Worm (Caenorhabditis elegans) whole organism, L3 larva: ENCODE results near the gene T28A11.16.

Source experiments
- R02D3.7 ChIP-seq: fragments of 150-350 bp; optimal IDR thresholded peaks from 2 replicates; lab custom pipeline; 2014; ENCODE audit warnings: missing biosample characterization, missing genetic modification characterization
- ZK546.5 ChIP-seq: sonication (generic microtip); optimal IDR thresholded peaks from 2 replicates; lab custom pipeline; 2017; ENCODE audit warnings: missing biosample characterization, missing genetic modification characterization
- aly-2 ChIP-seq: fragments of 150-350 bp; optimal IDR thresholded peaks from 2 replicates; lab custom pipeline; 2014; ENCODE audit warnings: missing biosample characterization, missing genetic modification characterization
- ceh-16 ChIP-seq: sonication (generic microtip); optimal IDR thresholded peaks from 2 replicates; lab custom pipeline; 2017; ENCODE audit warnings: missing biosample characterization, missing genetic modification characterization
- ceh-28 ChIP-seq: fragments of 150-350 bp; optimal IDR thresholded peaks from 2 replicates; lab custom pipeline; 2014; ENCODE audit warnings: missing biosample characterization, missing genetic modification reagents, missing genetic modification characterization
- ceh-82 ChIP-seq: fragments of 150-350 bp; optimal IDR thresholded peaks from 2 replicates; lab custom pipeline; 2014; ENCODE audit warnings: missing biosample characterization, missing genetic modification characterization
- ceh-9 ChIP-seq: sonication (generic microtip); optimal IDR thresholded peaks from 2 replicates; lab custom pipeline; 2018; ENCODE audit warnings: missing biosample characterization, missing genetic modification characterization
- daf-12 ChIP-seq: fragments of 150-350 bp; optimal IDR thresholded peaks from 2 replicates; lab custom pipeline; 2014; ENCODE audit warnings: missing biosample characterization, missing genetic modification reagents, missing genetic modification characterization
- egl-27 ChIP-seq: sonication (generic microtip); optimal IDR thresholded peaks from 4 replicates; lab custom pipeline; 2017; ENCODE audit warnings: missing biosample characterization, missing genetic modification reagents, missing genetic modification characterization
- elt-1 ChIP-seq: fragments of 150-350 bp; optimal IDR thresholded peaks from 2 replicates; lab custom pipeline; 2014; ENCODE audit warnings: missing biosample characterization, missing genetic modification characterization
- elt-3 ChIP-seq, 3 experiments: fragments of 150-350 bp in 1 of 3; sonication (generic microtip) in 2 of 3; optimal IDR thresholded peaks; 2 replicates in 2 of 3; 4 replicates in 1 of 3; lab custom pipeline; 2014 to 2017; ENCODE audit warnings: missing biosample characterization in 3 of 3, missing genetic modification characterization in 3 of 3
- eor-1 ChIP-seq, 2 experiments: fragments of 150-350 bp; optimal IDR thresholded peaks; 2 replicates each; lab custom pipeline; 2014 to 2018; ENCODE audit warnings: missing biosample characterization in 2 of 2, missing genetic modification characterization in 2 of 2
- fkh-10 ChIP-seq: sonication (generic microtip); optimal IDR thresholded peaks from 2 replicates; lab custom pipeline; 2017; ENCODE audit warnings: missing biosample characterization, missing genetic modification reagents, missing genetic modification characterization
- fkh-2 ChIP-seq: fragments of 150-350 bp; optimal IDR thresholded peaks from 2 replicates; lab custom pipeline; 2014; ENCODE audit warnings: missing biosample characterization, missing genetic modification reagents, missing genetic modification characterization
- fos-1 ChIP-seq: fragments of 150-350 bp; optimal IDR thresholded peaks from 2 replicates; lab custom pipeline; 2014; ENCODE audit warnings: missing biosample characterization, missing genetic modification characterization
- hmg-11 ChIP-seq: sonication (generic microtip); optimal IDR thresholded peaks from 2 replicates; lab custom pipeline; 2016; ENCODE audit warnings: missing genetic modification characterization, missing compliant biosample characterization
- jun-1 ChIP-seq: fragments of 150-350 bp; optimal IDR thresholded peaks from 2 replicates; lab custom pipeline; 2014; ENCODE audit warnings: missing biosample characterization, missing genetic modification reagents, missing genetic modification characterization
- lin-15B ChIP-seq: fragments of 150-350 bp; optimal IDR thresholded peaks from 2 replicates; lab custom pipeline; 2014; ENCODE audit warnings: missing biosample characterization, missing genetic modification characterization
- lin-39 ChIP-seq: fragments of 150-350 bp; optimal IDR thresholded peaks from 2 replicates; lab custom pipeline; 2018; ENCODE audit warnings: missing biosample characterization, missing genetic modification reagents, missing genetic modification characterization
- mdl-1 ChIP-seq: fragments of 150-350 bp; optimal IDR thresholded peaks from 2 replicates; lab custom pipeline; 2014; ENCODE audit warnings: missing biosample characterization, missing genetic modification characterization
- mml-1 ChIP-seq: fragments of 150-350 bp; sonication (generic microtip); optimal IDR thresholded peaks from 3 replicates; lab custom pipeline; 2014; ENCODE audit warnings: missing biosample characterization, missing genetic modification characterization
- nfya-1 ChIP-seq: sonication (generic microtip); optimal IDR thresholded peaks from 2 replicates; lab custom pipeline; 2017; ENCODE audit warnings: missing genetic modification characterization, mild to moderate bottlenecking, missing compliant biosample characterization, antibody characterized with exemption, moderate library complexity; ENCODE audit not compliant: insufficient read depth
- nhr-11 ChIP-seq: fragments of 150-350 bp; optimal IDR thresholded peaks from 2 replicates; lab custom pipeline; 2014; ENCODE audit warnings: missing biosample characterization, missing genetic modification characterization
- nhr-12 ChIP-seq: fragments of 150-350 bp; optimal IDR thresholded peaks from 2 replicates; lab custom pipeline; 2014; ENCODE audit warnings: missing biosample characterization, missing genetic modification characterization
- nhr-23 ChIP-seq: fragments of 150-350 bp; optimal IDR thresholded peaks from 2 replicates; lab custom pipeline; 2014; ENCODE audit warnings: missing biosample characterization, missing genetic modification reagents, missing genetic modification characterization
- nhr-237 ChIP-seq: fragments of 150-350 bp; optimal IDR thresholded peaks from 2 replicates; lab custom pipeline; 2014; ENCODE audit warnings: missing biosample characterization, missing genetic modification characterization
- nhr-25 ChIP-seq: sonication (generic microtip); optimal IDR thresholded peaks from 2 replicates; lab custom pipeline; 2017; ENCODE audit warnings: missing biosample characterization, missing genetic modification characterization
- nhr-43 ChIP-seq: sonication (generic microtip); optimal IDR thresholded peaks from 2 replicates; lab custom pipeline; 2016; ENCODE audit warnings: mild to moderate bottlenecking, missing genetic modification characterization, missing compliant biosample characterization; ENCODE audit not compliant: poor library complexity, severe bottlenecking
- nhr-67 ChIP-seq: fragments of 150-350 bp; optimal IDR thresholded peaks from 2 replicates; lab custom pipeline; 2014; ENCODE audit warnings: missing biosample characterization, missing genetic modification characterization
- pha-4 ChIP-seq: fragments of 150-350 bp; optimal IDR thresholded peaks from 2 replicates; lab custom pipeline; 2014; ENCODE audit warnings: missing biosample characterization, missing genetic modification reagents, missing genetic modification characterization
- pqm-1 ChIP-seq: fragments of 150-350 bp; optimal IDR thresholded peaks from 2 replicates; lab custom pipeline; 2017; ENCODE audit warnings: missing biosample characterization, missing genetic modification characterization, inconsistent platforms
- sea-2 ChIP-seq: fragments of 150-350 bp; sonication (generic microtip); optimal IDR thresholded peaks from 4 replicates; lab custom pipeline; 2014; ENCODE audit warnings: missing biosample characterization, missing genetic modification reagents, missing genetic modification characterization
- skn-1 ChIP-seq: fragments of 150-350 bp; optimal IDR thresholded peaks from 2 replicates; lab custom pipeline; 2014; ENCODE audit warnings: missing biosample characterization, missing genetic modification characterization
- snpc-4 ChIP-seq: fragments of 150-350 bp; optimal IDR thresholded peaks from 2 replicates; lab custom pipeline; 2014; ENCODE audit warnings: missing biosample characterization, missing genetic modification characterization
- tbx-2 ChIP-seq: sonication (generic microtip); optimal IDR thresholded peaks from 2 replicates; lab custom pipeline; 2016; ENCODE audit warnings: mild to moderate bottlenecking, missing genetic modification characterization, missing compliant biosample characterization
- unc-39 ChIP-seq: sonication (generic microtip); optimal IDR thresholded peaks from 4 replicates; lab custom pipeline; 2017; ENCODE audit warnings: missing biosample characterization, missing genetic modification characterization
- unc-62 ChIP-seq: fragments of 150-350 bp; sonication (generic microtip); optimal IDR thresholded peaks from 4 replicates; lab custom pipeline; 2014; ENCODE audit warnings: missing biosample characterization, missing genetic modification reagents, missing genetic modification characterization
- zag-1 ChIP-seq: fragments of 150-350 bp; optimal IDR thresholded peaks from 2 replicates; lab custom pipeline; 2014; ENCODE audit warnings: missing biosample characterization, missing genetic modification characterization
- ztf-11 ChIP-seq: fragments of 150-350 bp; optimal IDR thresholded peaks from 2 replicates; lab custom pipeline; 2014; ENCODE audit warnings: missing biosample characterization, missing genetic modification characterization
- ztf-4 ChIP-seq: fragments of 150-350 bp; optimal IDR thresholded peaks from 2 replicates; lab custom pipeline; 2014; ENCODE audit warnings: missing biosample characterization, missing genetic modification characterization

The T28A11.16 gene

DNA sequence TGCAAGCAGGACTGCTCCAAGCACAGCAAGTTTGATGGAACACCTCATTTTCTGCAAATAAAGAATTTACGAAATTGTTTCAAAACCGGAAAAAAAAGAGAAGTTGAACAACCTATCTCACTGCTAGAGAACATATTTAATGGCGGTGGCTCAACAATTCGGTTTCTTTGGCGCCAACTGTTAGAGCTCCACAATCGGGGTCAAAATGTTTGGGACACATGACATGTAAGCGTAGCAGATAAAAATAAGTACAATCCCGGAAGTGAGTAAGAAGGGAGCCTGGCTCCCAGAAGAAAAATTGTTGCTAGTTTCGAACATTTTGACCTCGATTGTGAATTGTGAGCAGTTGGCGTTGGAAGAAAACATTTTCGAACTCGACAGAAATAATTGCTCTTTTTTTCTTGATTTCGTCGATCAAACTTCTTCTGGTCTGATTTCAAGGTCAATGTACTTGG, at the start of gene T28A11.16:
TSS of gene T28A11.16 (minus strand) at position 51 of the 455 bp plus-strand sequence.
- TF ChIP-seq unc-62 (GFP tag; lab: Kevin White, UChicago) (no peak), skn-1 (tag; lab: Kevin White, UChicago) (no peak), egl-27 (tag; lab: Kevin White, UChicago) (no peak), fkh-10 (no peak), nfya-1 (tag; lab: Kevin White, UChicago) (no peak)

DNA sequence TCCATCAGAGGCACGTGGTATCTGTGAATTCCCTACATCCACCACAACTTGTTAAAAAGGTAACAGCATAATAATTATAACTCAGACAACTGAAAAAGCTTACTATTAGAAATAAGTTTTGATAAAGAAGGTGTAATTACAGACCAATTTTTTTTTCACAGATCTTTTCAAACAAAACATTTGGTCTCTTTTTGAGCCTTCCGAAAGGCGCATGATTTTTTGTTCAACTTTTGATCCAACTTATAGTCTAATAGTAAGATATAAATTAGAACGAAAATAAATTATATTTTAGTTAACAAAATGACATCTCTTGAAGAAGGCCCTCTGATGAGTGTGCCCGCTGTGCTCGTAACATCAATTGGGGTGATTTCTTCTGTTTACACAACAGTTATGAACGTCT, 49.2 kb upstream of the T28A11.16 start, which contains the start of gene srbc-3:
TSS of gene srbc-3 (plus strand) at position 301 of the 400 bp plus-strand sequence.
- TF ChIP-seq hmg-11 (no peak), fkh-10 (no peak), ZK546.5 (tag; lab: Kevin White, UChicago) (no peak)

DNA sequence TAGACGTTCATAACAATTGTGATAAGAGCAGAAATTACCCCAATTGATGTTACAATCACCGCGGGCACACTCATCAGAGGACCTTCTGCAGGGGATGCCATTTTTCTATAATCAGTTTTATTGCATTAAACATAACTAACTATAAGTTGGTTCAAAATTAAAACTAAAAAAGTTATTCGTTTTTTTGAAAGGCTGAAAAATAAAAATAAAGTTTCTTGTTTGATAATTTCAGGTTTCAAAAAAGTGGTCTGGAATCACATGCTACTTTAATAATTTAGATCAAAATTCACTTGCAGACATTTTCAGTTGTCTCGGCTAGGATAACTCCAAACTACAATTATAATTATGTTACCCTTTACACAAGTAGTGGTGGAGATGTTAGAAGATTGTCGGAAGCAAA, 42.9 kb upstream of the T28A11.16 start, which contains the start of gene srbc-1:
TSS of gene srbc-1 (minus strand) at position 101 of the 400 bp plus-strand sequence.
- no peak for TF ChIP-seq unc-62 (GFP tag; lab: Kevin White, UChicago)
- no peak for TF ChIP-seq nhr-237 (tag; lab: Kevin White, UChicago)
- TF ChIP-seq nhr-67 (tag; lab: Kevin White, UChicago): no peak
- TF ChIP-seq fkh-2: no peak
- no peak for TF ChIP-seq aly-2 (tag; lab: Kevin White, UChicago)
- TF ChIP-seq ceh-9: no peak

DNA sequence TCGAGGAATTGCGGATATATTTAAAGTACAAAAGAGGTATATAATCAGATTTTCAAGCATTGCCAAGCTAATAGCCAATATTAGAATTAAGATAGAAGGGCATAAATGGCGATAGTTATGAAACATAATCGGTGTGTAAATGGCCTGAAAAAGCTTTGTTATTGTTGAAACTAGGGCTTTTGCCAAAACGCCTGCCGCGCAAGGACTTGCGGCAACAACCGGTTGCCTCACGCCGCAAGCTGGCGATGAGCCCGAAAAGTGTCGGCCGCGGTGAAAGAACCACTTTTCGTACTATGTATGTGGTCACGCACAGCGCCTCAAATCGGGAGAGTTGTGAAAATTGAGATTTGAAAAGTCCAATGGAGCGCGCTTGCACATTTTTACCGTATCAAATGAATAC, 40.4 kb upstream of the T28A11.16 start:
- TF ChIP-seq lin-15B (tag; lab: Kevin White, UChicago) (no peak), snpc-4 (tag; lab: Kevin White, UChicago) (no peak), pqm-1 (no peak), tbx-2 (tag; lab: Kevin White, UChicago) (no peak), nhr-11 (tag; lab: Kevin White, UChicago) (no peak), zag-1 (tag; lab: Kevin White, UChicago) (no peak), ztf-11 (no peak), nhr-43 (tag; lab: Kevin White, UChicago) (no peak), elt-1 (tag; lab: Kevin White, UChicago) (no peak), nhr-23 (tag; lab: Kevin White, UChicago) (no peak), mdl-1 (no peak), pha-4 (no peak), fkh-10 (no peak), sea-2 (GFP tag; lab: Kevin White, UChicago) (no peak), nhr-25 (no peak), ceh-9 (no peak), mml-1 (tag; lab: Kevin White, UChicago) (no peak), lin-39 (tag; lab: Kevin White, UChicago) (no peak), fkh-2 (no peak)

DNA sequence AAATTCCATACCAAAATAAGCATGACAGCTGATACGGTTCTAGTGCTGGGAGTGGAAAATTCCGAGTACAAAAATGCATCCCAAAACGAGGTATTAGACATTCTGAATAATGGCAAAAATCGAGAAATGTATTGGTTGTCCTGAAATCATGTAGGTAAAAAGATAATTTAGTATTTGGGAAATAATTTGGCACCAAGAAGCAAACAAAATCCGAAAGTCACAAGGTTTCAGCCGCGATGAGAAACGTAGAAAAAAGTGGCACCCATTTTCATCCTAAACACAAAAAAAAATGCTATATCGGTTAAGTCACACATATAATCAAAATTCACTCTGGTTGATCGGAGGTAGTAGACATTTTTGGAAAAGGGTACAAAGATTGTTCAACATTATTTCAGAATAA, 38.7 kb upstream of the T28A11.16 start, which contains the start of gene srx-122:
TSS of gene srx-122 (minus strand) at position 101 of the 400 bp plus-strand sequence.
- TF ChIP-seq mml-1 (tag; lab: Kevin White, UChicago) (no peak), nhr-12 (tag; lab: Kevin White, UChicago) (no peak), nhr-237 (tag; lab: Kevin White, UChicago) (no peak), lin-15B (tag; lab: Kevin White, UChicago) (no peak), ceh-16 (no peak), nhr-25 (no peak), egl-27 (tag; lab: Kevin White, UChicago) (no peak), nhr-23 (tag; lab: Kevin White, UChicago) (no peak), fos-1 (tag; lab: Kevin White, UChicago) (no peak)

DNA sequence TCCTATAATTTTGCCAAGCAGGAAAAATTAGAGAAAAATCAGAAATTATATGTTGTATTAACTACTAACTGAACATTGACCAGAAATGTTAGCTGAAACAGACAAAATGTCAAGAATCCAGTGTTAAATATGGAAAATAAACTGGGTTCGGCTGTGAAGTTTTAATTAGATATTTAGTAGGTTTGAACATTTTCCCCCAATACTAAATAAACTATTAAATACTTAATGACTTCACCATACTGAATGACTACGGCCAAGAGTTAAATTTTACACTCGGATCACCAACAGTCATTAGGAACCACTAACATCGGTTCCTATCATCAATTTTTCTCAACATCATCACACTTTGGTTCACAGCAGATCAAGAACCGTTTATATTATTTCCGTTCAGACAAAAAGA, 36.4 kb upstream of the T28A11.16 start:
- TF ChIP-seq lin-39 (tag; lab: Kevin White, UChicago) (no peak), unc-39 (no peak), nhr-11 (tag; lab: Kevin White, UChicago) (no peak), daf-12 (tag; lab: Kevin White, UChicago) (no peak), elt-3 (tag; optimal IDR thresholded peaks at IDR 0.05; lab: Kevin White, UChicago) (no peak), egl-27 (tag; lab: Kevin White, UChicago) (no peak), ZK546.5 (tag; lab: Kevin White, UChicago) (no peak), R02D3.7 (tag; lab: Kevin White, UChicago) (no peak), ceh-82 (tag; lab: Kevin White, UChicago) (no peak), ceh-28 (tag; lab: Kevin White, UChicago) (no peak), nhr-12 (tag; lab: Kevin White, UChicago) (no peak), unc-62 (GFP tag; lab: Kevin White, UChicago) (no peak), zag-1 (tag; lab: Kevin White, UChicago) (no peak), ztf-4 (tag; lab: Kevin White, UChicago) (no peak), jun-1 (tag; lab: Kevin White, UChicago) (no peak), elt-1 (tag; lab: Kevin White, UChicago) (no peak), eor-1 (tag; optimal IDR thresholded peaks at IDR 0.05; lab: Kevin White, UChicago) (no peak), lin-15B (tag; lab: Kevin White, UChicago) (no peak)
- TF ChIP-seq, all 47 proteins: peak for 0
